Worm (Caenorhabditis elegans) whole organism, L1 larva: ENCODE results near the gene fbxa-215.
"Not testable (repeated sequence)": the region's sequence is repeated elsewhere in the genome, so short reads cannot be mapped to it uniquely, and the experiment has no call there.

Experiments
- C16A3.4 ChIP-seq: fragments of 150-350 bp; optimal IDR thresholded peaks from 2 replicates; lab custom pipeline; 2014; ENCODE audit warnings: missing biosample characterization, missing genetic modification characterization
- blmp-1 ChIP-seq: fragments of 150-350 bp; optimal IDR thresholded peaks from 2 replicates; lab custom pipeline; 2014; ENCODE audit warnings: missing biosample characterization, missing genetic modification characterization
- ceh-63 ChIP-seq: fragments of 200-800 bp; sonication (Bioruptor generic); optimal IDR thresholded peaks from 2 replicates; lab custom pipeline; 2018; ENCODE audit warnings: mild to moderate bottlenecking, missing genetic modification characterization, missing compliant biosample characterization
- ceh-88 ChIP-seq: fragments of 200-800 bp; sonication (Bioruptor generic); IDR thresholded peaks from 2 replicates; pipeline ENCODE4 v1.3.6; 2022; ENCODE audit warnings: missing genetic modification characterization, missing compliant biosample characterization
- dsc-1 ChIP-seq: sonication (generic microtip); optimal IDR thresholded peaks from 2 replicates; lab custom pipeline; 2016; ENCODE audit warnings: mild to moderate bottlenecking, missing genetic modification characterization, missing compliant biosample characterization
- efl-1 ChIP-seq, 4 experiments: fragments of 150-350 bp; optimal IDR thresholded peaks in 3 of 4; peaks in 1 of 4; 1 replicate in 1 of 4; 2 replicates in 3 of 4; lab custom pipeline; 2014; ENCODE audit warnings: missing biosample characterization in 2 of 4, missing genetic modification characterization in 2 of 4, missing genetic modification reagents in 2 of 4
- efl-3 ChIP-seq: fragments of 200-800 bp; sonication (Bioruptor generic); optimal IDR thresholded peaks from 2 replicates; lab custom pipeline; 2018; ENCODE audit warnings: mild to moderate bottlenecking, missing genetic modification characterization, missing compliant biosample characterization
- egl-13 ChIP-seq: sonication (generic microtip); optimal IDR thresholded peaks from 2 replicates; lab custom pipeline; 2016; ENCODE audit warnings: missing genotype, missing genetic modification reagents, missing genetic modification characterization, missing compliant biosample characterization
- elt-2 ChIP-seq: sonication (generic microtip); optimal IDR thresholded peaks from 2 replicates; lab custom pipeline; 2016; ENCODE audit warnings: missing genetic modification characterization, mild to moderate bottlenecking, inconsistent platforms, missing compliant biosample characterization, missing genetic modification reagents
- elt-3 ChIP-seq, 6 experiments: fragments of 150-350 bp in 1 of 6; sonication (generic microtip); optimal IDR thresholded peaks; 2 replicates each; lab custom pipeline; 2017 to 2018; ENCODE audit warnings: missing biosample characterization in 6 of 6, missing genetic modification characterization in 6 of 6, inconsistent platforms in 1 of 6
- fkh-10 ChIP-seq: sonication (generic microtip); optimal IDR thresholded peaks from 2 replicates; lab custom pipeline; 2017; ENCODE audit warnings: missing biosample characterization, missing genetic modification reagents, missing genetic modification characterization
- fos-1 ChIP-seq: fragments of 150-350 bp; optimal IDR thresholded peaks from 2 replicates; lab custom pipeline; 2014; ENCODE audit warnings: missing biosample characterization, missing genetic modification characterization
- grh-1 ChIP-seq: fragments of 200-800 bp; sonication (Bioruptor generic); IDR thresholded peaks from 2 replicates; pipeline ENCODE4 v1.3.6; 2022; ENCODE audit warnings: missing genetic modification reagents, missing genetic modification characterization, missing compliant biosample characterization
- hlh-17 ChIP-seq: fragments of 200-800 bp; sonication (Bioruptor generic); optimal IDR thresholded peaks from 2 replicates; lab custom pipeline; 2018; ENCODE audit warnings: missing genetic modification characterization, mild to moderate bottlenecking, missing compliant biosample characterization, moderate library complexity, borderline replicate concordance
- hpl-2 ChIP-seq: fragments of 150-350 bp; optimal IDR thresholded peaks from 2 replicates; lab custom pipeline; 2014; ENCODE audit warnings: missing biosample characterization, missing genetic modification reagents, missing genetic modification characterization
- isw-1 ChIP-seq: fragments of 200-800 bp; sonication (Bioruptor generic); IDR thresholded peaks from 2 replicates; pipeline ENCODE4 v1.3.6; 2022; ENCODE audit warnings: missing genetic modification characterization, missing compliant biosample characterization
- jun-1 ChIP-seq: fragments of 150-350 bp; optimal IDR thresholded peaks from 2 replicates; lab custom pipeline; 2014; ENCODE audit warnings: missing biosample characterization, missing genetic modification reagents, missing genetic modification characterization
- lin-35 ChIP-seq, 2 experiments: fragments of 150-350 bp; optimal IDR thresholded peaks; 2 replicates each; lab custom pipeline; 2014; ENCODE audit warnings: missing biosample characterization in 2 of 2, missing genetic modification characterization in 2 of 2, missing genetic modification reagents in 2 of 2
- lin-39 ChIP-seq: fragments of 150-350 bp; optimal IDR thresholded peaks from 2 replicates; lab custom pipeline; 2014; ENCODE audit warnings: missing biosample characterization, missing genetic modification reagents, missing genetic modification characterization
- lir-3 ChIP-seq: sonication (generic microtip); optimal IDR thresholded peaks from 2 replicates; lab custom pipeline; 2016; ENCODE audit warnings: mild to moderate bottlenecking, missing genetic modification characterization, moderate library complexity, missing compliant biosample characterization; ENCODE audit not compliant: poor library complexity
- mab-9 ChIP-seq: fragments of 200-800 bp; sonication (Bioruptor generic); IDR thresholded peaks from 2 replicates; pipeline ENCODE4 v1.3.6; 2022; ENCODE audit warnings: missing genetic modification reagents, missing genetic modification characterization, missing compliant biosample characterization
- nhr-20 ChIP-seq: sonication (generic microtip); optimal IDR thresholded peaks from 2 replicates; lab custom pipeline; 2016; ENCODE audit warnings: mild to moderate bottlenecking, missing genetic modification characterization, missing compliant biosample characterization
- nhr-47 ChIP-seq: sonication (generic microtip); optimal IDR thresholded peaks from 2 replicates; lab custom pipeline; 2016; ENCODE audit warnings: mild to moderate bottlenecking, missing genetic modification characterization, moderate library complexity, missing compliant biosample characterization
- nhr-84 ChIP-seq: sonication (generic microtip); optimal IDR thresholded peaks from 2 replicates; lab custom pipeline; 2017; ENCODE audit warnings: missing biosample characterization, missing genetic modification characterization
- nhr-85 ChIP-seq: sonication (generic microtip); peaks from one replicate; lab custom pipeline; 2016; ENCODE audit warnings: missing genetic modification characterization, inconsistent platforms, missing compliant biosample characterization
- pag-3 ChIP-seq: sonication (generic microtip); optimal IDR thresholded peaks from 2 replicates; lab custom pipeline; 2017; ENCODE audit warnings: missing genetic modification characterization, mild to moderate bottlenecking, missing compliant biosample characterization, antibody characterized with exemption, borderline replicate concordance; ENCODE audit not compliant: insufficient read depth
- skn-1 ChIP-seq: fragments of 150-350 bp; optimal IDR thresholded peaks from 2 replicates; lab custom pipeline; 2014; ENCODE audit warnings: missing biosample characterization, missing genetic modification characterization
- sox-4 ChIP-seq: sonication (generic microtip); optimal IDR thresholded peaks from 2 replicates; lab custom pipeline; 2016; ENCODE audit warnings: missing genetic modification characterization, missing compliant biosample characterization
- sup-37 ChIP-seq: fragments of 200-800 bp; sonication (Bioruptor generic); optimal IDR thresholded peaks from 2 replicates; lab custom pipeline; 2018; ENCODE audit warnings: mild to moderate bottlenecking, missing genetic modification characterization, missing compliant biosample characterization
- unc-62 ChIP-seq: fragments of 150-350 bp; optimal IDR thresholded peaks from 2 replicates; lab custom pipeline; 2014; ENCODE audit warnings: missing biosample characterization, missing genetic modification reagents, missing genetic modification characterization
- xbp-1 ChIP-seq: sonication (generic microtip); optimal IDR thresholded peaks from 2 replicates; lab custom pipeline; 2016; ENCODE audit warnings: missing genetic modification characterization, missing compliant biosample characterization
- zip-4 ChIP-seq: fragments of 200-800 bp; sonication (Bioruptor generic); optimal IDR thresholded peaks from 2 replicates; lab custom pipeline; 2018; ENCODE audit warnings: mild to moderate bottlenecking, missing genetic modification characterization, moderate library complexity, missing compliant biosample characterization
- ztf-4 ChIP-seq: fragments of 150-350 bp; optimal IDR thresholded peaks from 2 replicates; lab custom pipeline; 2014; ENCODE audit warnings: missing biosample characterization, missing genetic modification characterization

The fbxa-215 gene

ce11 chrIV:13662570-13662969, 4.1 kb downstream of the fbxa-215 start, which contains the start of gene Y45F10C.2:
Gene Y45F10C.2, minus strand, starts transcription at chrIV:13662670.
- TF ChIP-seq lin-35 (GFP tag; optimal IDR thresholded peaks at IDR 0.05; lab: Kevin White, UChicago); mab-9 (GFP tag; lab: Robert Waterston, UW); sox-4 (tag; lab: Kevin White, UChicago): not testable (repeated sequence)

- not testable (repeated sequence) for TF ChIP-seq fos-1, ztf-4, nhr-47 (tag; lab: Kevin White, UChicago)
Observed at ce11 chrIV:13659449-13659848, 7.3 kb downstream of the fbxa-215 start, which contains the start of gene Y45F10C.1. Gene Y45F10C.1, minus strand, starts transcription at chrIV:13659549.

- TF ChIP-seq blmp-1 (tag; lab: Kevin White, UChicago); dsc-1 (tag; lab: Kevin White, UChicago); grh-1 (GFP tag; lab: Robert Waterston, UW): not testable (repeated sequence)
Observed at ce11 chrIV:13652023-13652422, 14.7 kb downstream of the fbxa-215 start, which contains the start of gene Y45F10C.6. Gene Y45F10C.6, plus strand, starts transcription at chrIV:13652323.

ce11 chrIV:13651411-13651810, 15.3 kb downstream of the fbxa-215 start, which contains the start of gene C08F11.12:
Gene C08F11.12, minus strand, starts transcription at chrIV:13651511.
- TF ChIP-seq ceh-63 (GFP tag; lab: Kevin White, UChicago); zip-4 (GFP tag; lab: Kevin White, UChicago); lin-39: not testable (repeated sequence)

- no peak for TF ChIP-seq sup-37 (GFP tag; lab: Kevin White, UChicago)
- no peak for TF ChIP-seq C16A3.4
- TF ChIP-seq nhr-20 = no peak
- TF ChIP-seq fkh-10 = no peak
- no peak for TF ChIP-seq zip-4 (GFP tag; lab: Kevin White, UChicago)
- TF ChIP-seq sox-4 (tag; lab: Kevin White, UChicago) = no peak
- no peak for TF ChIP-seq unc-62 (GFP tag; lab: Kevin White, UChicago)
- no peak for TF ChIP-seq lir-3 (tag; lab: Kevin White, UChicago)
- TF ChIP-seq jun-1 = no peak
- no peak for TF ChIP-seq hpl-2 (GFP tag; lab: Kevin White, UChicago)
Observed at ce11 chrIV:13650238-13650637, 16.5 kb downstream of the fbxa-215 start, which contains the start of gene C08F11.17. Gene C08F11.17, minus strand, starts transcription at chrIV:13650338.

- no peak for TF ChIP-seq egl-13 (tag; lab: Kevin White, UChicago)
- TF ChIP-seq ceh-88 (GFP tag; lab: Robert Waterston, UW) = no peak
- TF ChIP-seq elt-2 = no peak
- TF ChIP-seq efl-3 (GFP tag; lab: Kevin White, UChicago) = no peak
- TF ChIP-seq mab-9 (GFP tag; lab: Robert Waterston, UW) = no peak
Observed at ce11 chrIV:13649126-13649525, 17.6 kb downstream of the fbxa-215 start, which contains the start of gene C08F11.10. Gene C08F11.10, minus strand, starts transcription at chrIV:13649226.

- TF ChIP-seq xbp-1 (tag; lab: Kevin White, UChicago) (no peak), hlh-17 (GFP tag; lab: Kevin White, UChicago) (no peak)
Observed at ce11 chrIV:13647558-13647957, 19.2 kb downstream of the fbxa-215 start, which contains the start of gene ule-4. Gene ule-4, minus strand, starts transcription at chrIV:13647658.

ce11 chrIV:13645823-13646222, 20.9 kb downstream of the fbxa-215 start, which contains the start of gene srz-29:
Gene srz-29, minus strand, starts transcription at chrIV:13645923.
- TF ChIP-seq nhr-85 (no peak), nhr-84 (tag; lab: Kevin White, UChicago) (no peak), zip-4 (GFP tag; lab: Kevin White, UChicago) (no peak), isw-1 (GFP tag; lab: Robert Waterston, UW) (no peak), sox-4 (tag; lab: Kevin White, UChicago) (no peak), lin-35 (GFP tag; optimal IDR thresholded peaks at IDR 0.05; lab: Kevin White, UChicago) (no peak), skn-1 (tag; lab: Kevin White, UChicago) (no peak), elt-3 (tag; optimal IDR thresholded peaks at IDR 0.05; lab: Kevin White, UChicago) (no peak), pag-3 (tag; lab: Kevin White, UChicago) (no peak), hlh-17 (GFP tag; lab: Kevin White, UChicago) (no peak), efl-1 (optimal IDR thresholded peaks at IDR 0.05; lab: Kevin White, UChicago) (no peak), efl-1 (GFP tag; optimal IDR thresholded peaks at IDR 0.05 in 1 of 2; lab: Kevin White, UChicago) (no peak)
